Fruit fly (Drosophila melanogaster): Measurements from ENCODE around the gene CG17560.

DNA sequence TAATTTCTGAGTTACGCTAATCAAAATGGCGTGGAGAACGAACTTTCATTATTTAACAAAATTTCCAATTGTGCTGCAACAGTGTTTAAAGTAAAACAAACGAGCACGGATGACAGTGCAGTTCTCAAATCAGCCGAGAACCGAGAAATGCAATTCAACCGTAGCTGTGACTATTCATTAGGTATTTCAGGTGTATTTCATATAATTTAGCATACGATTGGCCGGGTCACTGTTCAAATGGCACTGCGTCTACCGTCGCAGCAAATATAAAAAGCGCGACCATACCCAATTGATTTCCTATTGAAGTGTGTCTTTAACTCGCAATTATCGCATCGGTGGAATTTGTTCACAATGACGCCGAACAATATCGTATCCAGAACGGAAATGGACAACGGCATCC, 2.7 kb downstream of the CG17560 start, which contains the start of gene CG14893:
- no peak for TF ChIP-seq Mad (GFP tag; optimal IDR thresholded peaks at IDR 0.05)
- TF ChIP-seq en (GFP tag; optimal IDR thresholded peaks at IDR 0.05) = no peak
- no peak for TF ChIP-seq row (GFP tag; IDR thresholded peaks at IDR 0.05)
- no peak for TF ChIP-seq gfzf (GFP tag; optimal IDR thresholded peaks at IDR 0.05)
- TF ChIP-seq salm (tag; optimal IDR thresholded peaks at IDR 0.05) = no peak
- no peak for TF ChIP-seq fd102C (GFP tag; optimal IDR thresholded peaks at IDR 0.05)
- TF ChIP-seq nmo (GFP tag; optimal IDR thresholded peaks at IDR 0.05) = no peak
- no peak for TF ChIP-seq CG30403 (GFP tag; optimal IDR thresholded peaks at IDR 0.05)
- no peak for TF ChIP-seq bowl (GFP tag; IDR thresholded peaks at IDR 0.05)
- TF ChIP-seq CG6254 (GFP tag; optimal IDR thresholded peaks at IDR 0.05) = no peak
